Worm (Caenorhabditis elegans) whole organism, L4/young adult: Measurements from ENCODE around the gene F58B4.6.

ENCODE experiments used
- W03F9.2 ChIP-seq: fragments of 150-350 bp; optimal IDR thresholded peaks from 2 replicates; lab custom pipeline; 2014; ENCODE audit warnings: missing biosample characterization, missing genetic modification characterization
- dao-5 ChIP-seq: sonication (generic microtip); optimal IDR thresholded peaks from 2 replicates; lab custom pipeline; 2016; ENCODE audit warnings: missing genotype, missing genetic modification characterization, moderate library complexity, missing compliant biosample characterization
- him-1 ChIP-seq: sonication (generic microtip); optimal IDR thresholded peaks from 2 replicates; lab custom pipeline; 2016; ENCODE audit warnings: missing genotype, missing genetic modification reagents, missing genetic modification characterization, missing compliant biosample characterization

ce11 chrV:10886405-10886887, 38.4 kb upstream of the F58B4.6 start, which contains the start of gene F32D8.3:
- TF ChIP-seq W03F9.2 (tag; lab: Kevin White, UChicago) (no peak), him-1 (tag; lab: Kevin White, UChicago) (no peak), dao-5 (tag; lab: Kevin White, UChicago) (no peak)
